Worm (Caenorhabditis elegans) whole organism, L2 larva: ENCODE results near the gene alh-7.

Experiments
- blmp-1 ChIP-seq: sonication (generic microtip); optimal IDR thresholded peaks from 2 replicates; lab custom pipeline; 2017; ENCODE audit warnings: missing genetic modification characterization, mild to moderate bottlenecking, missing compliant biosample characterization, antibody characterized with exemption, moderate library complexity; ENCODE audit not compliant: insufficient read depth
- mdl-1 ChIP-seq, 2 experiments: fragments of 150-350 bp in 1 of 2; sonication (generic microtip) in 1 of 2; optimal IDR thresholded peaks; 2 replicates each; lab custom pipeline; 2017; ENCODE audit warnings: missing biosample characterization in 2 of 2, missing genetic modification characterization in 2 of 2
- nhr-12 ChIP-seq: fragments of 150-350 bp; optimal IDR thresholded peaks from 2 replicates; lab custom pipeline; 2014; ENCODE audit warnings: missing biosample characterization, missing genetic modification characterization

- TF ChIP-seq nhr-12 (tag; lab: Kevin White, UChicago) (no peak), mdl-1 (tag; optimal IDR thresholded peaks at IDR 0.05; lab: Kevin White, UChicago) (no peak), blmp-1 (tag; lab: Kevin White, UChicago) (no peak)
Observed at ce11 chrII:13467838-13468389, 23.7 kb downstream of the alh-7 start.
